Fruit fly (Drosophila melanogaster) whole organism, embryonic: ENCODE results near the gene CG1542.
A peak's percentile ranks its signal among the peaks of the same experiment; 100 is the strongest.

ENCODE experiments used
- Asciz ChIP-seq: fragments of 200-800 bp; sonication (Bioruptor generic); optimal IDR thresholded peaks from 2 replicates; lab custom pipeline; 2017; ENCODE audit warnings: missing biosample characterization, mild to moderate bottlenecking, missing genetic modification characterization, missing genetic modification reagents
- B-H2 ChIP-seq: fragments of 200-800 bp; sonication (Bioruptor generic); optimal IDR thresholded peaks from 2 replicates; lab custom pipeline; 2018; ENCODE audit warnings: missing biosample characterization, mild to moderate bottlenecking, missing genetic modification characterization
- Bdp1 ChIP-seq: fragments of 200-800 bp; sonication (Bioruptor generic); optimal IDR thresholded peaks from 3 replicates; lab custom pipeline; 2016; ENCODE audit warnings: missing biosample characterization, missing genetic modification characterization
- CG10267 ChIP-seq: fragments of 200-800 bp; sonication (Bioruptor generic); optimal IDR thresholded peaks from 2 replicates; lab custom pipeline; 2018; ENCODE audit warnings: missing biosample characterization, mild to moderate bottlenecking, missing genetic modification characterization, moderate library complexity
- CG10321 ChIP-seq: fragments of 200-800 bp; sonication (Bioruptor generic); IDR thresholded peaks from 2 replicates; pipeline ENCODE4 v1.3.6; 2022; ENCODE audit warnings: missing biosample characterization, missing genetic modification characterization
- CG10366 ChIP-seq: fragments of 200-800 bp; sonication (Bioruptor generic); IDR thresholded peaks from 2 replicates; pipeline ENCODE4 v1.3.6; 2022; ENCODE audit warnings: missing biosample characterization, missing genetic modification characterization
- CG13775 ChIP-seq: fragments of 200-800 bp; sonication (Bioruptor generic); optimal IDR thresholded peaks from 3 replicates; lab custom pipeline; 2017; ENCODE audit warnings: missing biosample characterization, mild to moderate bottlenecking, missing genetic modification characterization
- CG15479 ChIP-seq: fragments of 200-800 bp; sonication (Bioruptor generic); optimal IDR thresholded peaks from 3 replicates; lab custom pipeline; 2019; ENCODE audit warnings: missing biosample characterization, mild to moderate bottlenecking, missing genetic modification characterization, moderate library complexity
- CG17612 ChIP-seq: fragments of 200-800 bp; sonication (Bioruptor generic); IDR thresholded peaks from 2 replicates; pipeline ENCODE4 v1.3.6; 2022; ENCODE audit warnings: missing biosample characterization, missing genetic modification characterization
- CG17829 ChIP-seq: fragments of 200-800 bp; optimal IDR thresholded peaks from 2 replicates; lab custom pipeline; 2019; ENCODE audit warnings: missing biosample characterization, mild to moderate bottlenecking, missing genetic modification characterization, moderate library complexity
- CG1792 ChIP-seq: fragments of 200-800 bp; sonication (Bioruptor generic); optimal IDR thresholded peaks from 2 replicates; lab custom pipeline; 2016; ENCODE audit warnings: missing biosample characterization, missing genetic modification characterization
- CG4328 ChIP-seq: fragments of 200-800 bp; sonication (Bioruptor generic); optimal IDR thresholded peaks from 3 replicates; lab custom pipeline; 2017; ENCODE audit warnings: missing biosample characterization, missing genetic modification reagents, missing genetic modification characterization
- CG4617 ChIP-seq: fragments of 200-800 bp; sonication (Bioruptor generic); optimal IDR thresholded peaks from 3 replicates; lab custom pipeline; 2016; ENCODE audit warnings: missing biosample characterization, missing genetic modification characterization, borderline replicate concordance
- CG7357 ChIP-seq: fragments of 200-800 bp; sonication (Bioruptor generic); IDR thresholded peaks from 3 replicates; pipeline ENCODE4 v1.3.6; 2022; ENCODE audit warnings: missing biosample characterization, missing genetic modification characterization
- CHES-1-like ChIP-seq: fragments of 200-800 bp; sonication (Bioruptor generic); optimal IDR thresholded peaks from 2 replicates; lab custom pipeline; 2016; ENCODE audit warnings: missing biosample characterization, missing genetic modification characterization
- Drgx ChIP-seq: fragments of 200-800 bp; sonication (Bioruptor generic); IDR thresholded peaks from 2 replicates; pipeline ENCODE4 v1.3.6; 2022; ENCODE audit warnings: missing biosample characterization, missing genetic modification characterization
- Fer1 ChIP-seq: fragments of 200-800 bp; sonication (Bioruptor generic); optimal IDR thresholded peaks from 2 replicates; lab custom pipeline; 2017; ENCODE audit warnings: missing biosample characterization, mild to moderate bottlenecking, missing genetic modification characterization
- Gug ChIP-seq: fragments of 200-800 bp; sonication (Bioruptor generic); IDR thresholded peaks from 4 replicates; pipeline ENCODE4 v1.3.6; 2022; ENCODE audit warnings: missing biosample characterization, missing genetic modification characterization
- HHEX ChIP-seq: fragments of 200-800 bp; sonication (Bioruptor generic); optimal IDR thresholded peaks from 3 replicates; lab custom pipeline; 2017; ENCODE audit warnings: missing biosample characterization, mild to moderate bottlenecking, missing genetic modification characterization, missing genetic modification reagents
- Hr39 ChIP-seq: fragments of >200 bp; optimal IDR thresholded peaks from 2 replicates; lab custom pipeline; 2017
- Lim3 ChIP-seq: fragments of 200-800 bp; sonication (Bioruptor generic); IDR thresholded peaks from 2 replicates; pipeline ENCODE4 v1.3.6; 2022; ENCODE audit warnings: missing biosample characterization, missing genetic modification characterization
- MTF-1 ChIP-seq: fragments of 200-800 bp; sonication (Bioruptor generic); optimal IDR thresholded peaks from 2 replicates; lab custom pipeline; 2018; ENCODE audit warnings: missing biosample characterization, mild to moderate bottlenecking, missing genetic modification characterization, borderline replicate concordance
- NFAT ChIP-seq: fragments of 200-800 bp; sonication (Bioruptor generic); IDR thresholded peaks from 2 replicates; pipeline ENCODE4 v1.3.6; 2022; ENCODE audit warnings: missing biosample characterization, missing genetic modification characterization
- Nf-YC ChIP-seq: fragments of 200-800 bp; optimal IDR thresholded peaks from 3 replicates; lab custom pipeline; 2019; ENCODE audit warnings: missing biosample characterization, mild to moderate bottlenecking, missing genetic modification characterization, moderate library complexity
- Optix ChIP-seq: fragments of 200-800 bp; sonication (Bioruptor generic); IDR thresholded peaks from 3 replicates; pipeline ENCODE4 v1.3.6; 2022; ENCODE audit warnings: missing biosample characterization, missing genetic modification characterization
- PHDP ChIP-seq: fragments of 200-800 bp; sonication (Bioruptor generic); optimal IDR thresholded peaks from 3 replicates; lab custom pipeline; 2018; ENCODE audit warnings: missing biosample characterization, mild to moderate bottlenecking, missing genetic modification characterization, moderate library complexity
- Poxn ChIP-seq: fragments of 200-800 bp; sonication (Bioruptor generic); IDR thresholded peaks from 2 replicates; pipeline ENCODE4 v1.3.6; 2022; ENCODE audit warnings: missing biosample characterization, missing genetic modification characterization
- Sin3A ChIP-seq: fragments of >200 bp; optimal IDR thresholded peaks from 2 replicates; lab custom pipeline; 2018
- Taf1 ChIP-seq: fragments of 200-800 bp; sonication (Bioruptor generic); IDR thresholded peaks from 2 replicates; pipeline ENCODE4 v1.3.6; 2022; ENCODE audit warnings: missing biosample characterization, missing genetic modification characterization
- Tbp ChIP-seq: fragments of >200 bp; optimal IDR thresholded peaks from 2 replicates; lab custom pipeline; 2018; ENCODE audit warnings: missing biosample characterization, missing genetic modification characterization
- Xrp1 ChIP-seq: fragments of 200-800 bp; sonication (Bioruptor generic); IDR thresholded peaks from 2 replicates; pipeline ENCODE4 v1.3.6; 2022; ENCODE audit warnings: missing biosample characterization, missing genetic modification characterization
- abd-A ChIP-seq: fragments of 200-800 bp; sonication (Bioruptor generic); optimal IDR thresholded peaks from 3 replicates; lab custom pipeline; 2019; ENCODE audit warnings: missing biosample characterization, mild to moderate bottlenecking, missing genetic modification characterization, moderate library complexity
- bigmax ChIP-seq: fragments of 200-800 bp; sonication (Bioruptor generic); optimal IDR thresholded peaks from 2 replicates; lab custom pipeline; 2018; ENCODE audit warnings: missing biosample characterization, mild to moderate bottlenecking, missing genetic modification characterization
- cas ChIP-seq: fragments of 200-800 bp; sonication (Bioruptor generic); IDR thresholded peaks from 2 replicates; pipeline ENCODE4 v1.3.6; 2022; ENCODE audit warnings: missing biosample characterization, missing genetic modification characterization
- croc ChIP-seq: fragments of 200-800 bp; sonication (Bioruptor generic); conservative IDR thresholded peaks from 3 replicates; pipeline ENCODE4 v1.3.6; 2022; ENCODE audit warnings: missing biosample characterization, missing genetic modification characterization
- dimm ChIP-seq: fragments of 200-800 bp; sonication (Bioruptor generic); IDR thresholded peaks from 2 replicates; pipeline ENCODE4 v1.3.6; 2022; ENCODE audit warnings: missing biosample characterization, missing genetic modification characterization
- dpn ChIP-seq, 2 experiments: fragments of 200-800 bp; sonication (Bioruptor generic); optimal IDR thresholded peaks; 3 replicates each; lab custom pipeline; 2016; ENCODE audit warnings: missing biosample characterization in 2 of 2, missing genetic modification characterization in 2 of 2
- fd64A ChIP-seq: fragments of 200-800 bp; sonication (Bioruptor generic); optimal IDR thresholded peaks from 3 replicates; lab custom pipeline; 2018; ENCODE audit warnings: missing biosample characterization, mild to moderate bottlenecking, missing genetic modification characterization
- grau ChIP-seq: fragments of 200-800 bp; optimal IDR thresholded peaks from 3 replicates; lab custom pipeline; 2019; ENCODE audit warnings: missing biosample characterization, mild to moderate bottlenecking, missing genetic modification characterization, moderate library complexity
- gro ChIP-seq: fragments of 200-800 bp; sonication (Bioruptor generic); optimal IDR thresholded peaks from 2 replicates; lab custom pipeline; 2016; ENCODE audit warnings: missing biosample characterization, missing genetic modification characterization
- ham ChIP-seq: fragments of 200-800 bp; sonication (Bioruptor generic); IDR thresholded peaks from 2 replicates; pipeline ENCODE4 v1.3.6; 2022; ENCODE audit warnings: missing biosample characterization, missing genetic modification characterization
- hbn ChIP-seq: fragments of 200-800 bp; sonication (Bioruptor generic); IDR thresholded peaks from 2 replicates; pipeline ENCODE4 v1.3.6; 2022; ENCODE audit warnings: missing biosample characterization, missing genetic modification characterization; ENCODE audit not compliant: partially characterized antibody
- inv ChIP-seq: fragments of 200-800 bp; sonication (Bioruptor generic); IDR thresholded peaks from 2 replicates; pipeline ENCODE4 v1.3.6; 2022; ENCODE audit warnings: missing biosample characterization, missing genetic modification characterization; ENCODE audit not compliant: partially characterized antibody
- kay ChIP-seq: fragments of 200-800 bp; sonication (Bioruptor generic); optimal IDR thresholded peaks from 2 replicates; lab custom pipeline; 2016; ENCODE audit warnings: missing biosample characterization, missing genetic modification characterization
- lbe ChIP-seq: fragments of 200-800 bp; sonication (Bioruptor generic); optimal IDR thresholded peaks from 2 replicates; lab custom pipeline; 2016; ENCODE audit warnings: missing biosample characterization, mild to moderate bottlenecking, missing genetic modification characterization
- lmd ChIP-seq: fragments of 200-800 bp; sonication (Bioruptor generic); IDR thresholded peaks from 2 replicates; pipeline ENCODE4 v1.3.6; 2022; ENCODE audit warnings: missing biosample characterization, missing genetic modification characterization
- maf-S ChIP-seq: fragments of 200-800 bp; sonication (Bioruptor generic); optimal IDR thresholded peaks from 2 replicates; lab custom pipeline; 2016; ENCODE audit warnings: missing biosample characterization, missing genetic modification characterization
- salm ChIP-seq: fragments of 200-800 bp; sonication (Bioruptor generic); optimal IDR thresholded peaks from 2 replicates; lab custom pipeline; 2018; ENCODE audit warnings: missing biosample characterization, mild to moderate bottlenecking, missing genetic modification characterization
- scrt ChIP-seq: fragments of 200-800 bp; sonication (Bioruptor generic); optimal IDR thresholded peaks from 2 replicates; lab custom pipeline; 2018; ENCODE audit warnings: missing biosample characterization, mild to moderate bottlenecking, missing genetic modification characterization, moderate library complexity
- sd ChIP-seq: fragments of 200-800 bp; sonication (Bioruptor generic); optimal IDR thresholded peaks from 3 replicates; lab custom pipeline; 2018; ENCODE audit warnings: missing biosample characterization, mild to moderate bottlenecking, missing genetic modification characterization, moderate library complexity
- tio ChIP-seq: fragments of 200-800 bp; sonication (Bioruptor generic); optimal IDR thresholded peaks from 2 replicates; lab custom pipeline; 2017; ENCODE audit warnings: missing biosample characterization, missing genetic modification characterization, inconsistent platforms
- wdn ChIP-seq: fragments of 200-800 bp; sonication (Bioruptor generic); IDR thresholded peaks from 2 replicates; pipeline ENCODE4 v1.3.6; 2022; ENCODE audit warnings: missing biosample characterization, missing genetic modification characterization
- zen2 ChIP-seq: fragments of 200-800 bp; sonication (Bioruptor generic); IDR thresholded peaks from 3 replicates; pipeline ENCODE4 v1.3.6; 2022; ENCODE audit warnings: missing biosample characterization, missing genetic modification characterization; ENCODE audit not compliant: partially characterized antibody

The CG1542 gene

dm6 chr3R:31215830-31216229, 2.6 kb downstream of the CG1542 start, which contains the start of gene CG15561 (continued):
- no peak for TF ChIP-seq scrt (GFP tag; lab: Kevin White, UChicago)
- peak; percentile 31 for TF ChIP-seq Sin3A (lab: Kevin White, UChicago)
- no peak for TF ChIP-seq grau (tag; lab: Kevin White, UChicago)
- TF ChIP-seq Poxn (GFP tag; lab: Robert Waterston, UW), result no peak
- no peak for TF ChIP-seq hbn
- peak; percentile 60 for TF ChIP-seq fd64A
- TF ChIP-seq CHES-1-like (GFP tag; lab: Kevin White, UChicago), result peak; percentile 72
- TF ChIP-seq CG4617 (GFP tag; lab: Kevin White, UChicago), result peak; percentile 1
- TF ChIP-seq kay, result no peak
- peak; percentile 56 for TF ChIP-seq Fer1 (GFP tag; lab: Kevin White, UChicago)
- TF ChIP-seq CG15479 (GFP tag; lab: Kevin White, UChicago), result peak; percentile 97
- TF ChIP-seq CG13775 (GFP tag; lab: Kevin White, UChicago), result peak; percentile 6
- no peak for TF ChIP-seq sd (tag; lab: Kevin White, UChicago)
- peak; percentile 50 for TF ChIP-seq Bdp1
- no peak for TF ChIP-seq CG1792
- TF ChIP-seq gro, result peak; percentile 87
- no peak for TF ChIP-seq lbe (GFP tag; lab: Kevin White, UChicago)
- TF ChIP-seq CG17612 (GFP tag; lab: Robert Waterston, UW), result no peak
- TF ChIP-seq PHDP, result no peak
- no peak for TF ChIP-seq NFAT
- TF ChIP-seq Drgx, result no peak
- TF ChIP-seq CG7357 (GFP tag; lab: Robert Waterston, UW), result no peak
- no peak for TF ChIP-seq dimm
- TF ChIP-seq Nf-YC (tag; lab: Kevin White, UChicago), result no peak
- TF ChIP-seq salm (tag; lab: Kevin White, UChicago), result peak; percentile 35
- no peak for TF ChIP-seq CG4328 (GFP tag; lab: Kevin White, UChicago)
- peak; percentile 67 for TF ChIP-seq bigmax (GFP tag; lab: Kevin White, UChicago)
- TF ChIP-seq CG10321, result no peak
- TF ChIP-seq Tbp, result no peak
- no peak for TF ChIP-seq Hr39
- peak; percentile 38 to 67 for TF ChIP-seq dpn (GFP tag; optimal IDR thresholded peaks at IDR 0.05; lab: Kevin White, UChicago)
- no peak for TF ChIP-seq zen2 (GFP tag; lab: Robert Waterston, UW)
- no peak for TF ChIP-seq CG10366 (GFP tag; lab: Robert Waterston, UW)
- TF ChIP-seq lmd (GFP tag; lab: Robert Waterston, UW), result no peak
- TF ChIP-seq Gug, result no peak
- no peak for TF ChIP-seq cas
- peak; percentile 89 for TF ChIP-seq B-H2 (GFP tag; lab: Kevin White, UChicago)
- no peak for TF ChIP-seq ham
- no peak for TF ChIP-seq Taf1 (GFP tag; lab: Robert Waterston, UW)
- peak; percentile 60 for TF ChIP-seq maf-S (GFP tag; lab: Kevin White, UChicago)
- no peak for TF ChIP-seq tio (GFP tag; lab: Kevin White, UChicago)
- no peak for TF ChIP-seq wdn (GFP tag; lab: Robert Waterston, UW)
- peak; percentile 47 for TF ChIP-seq CG17829 (tag; lab: Kevin White, UChicago)
- TF ChIP-seq Lim3, result no peak
- no peak for TF ChIP-seq abd-A (tag; lab: Kevin White, UChicago)
- no peak for TF ChIP-seq Optix (GFP tag; lab: Robert Waterston, UW)
- TF ChIP-seq MTF-1, result peak; percentile 69
- TF ChIP-seq Xrp1 (GFP tag; lab: Robert Waterston, UW), result no peak
- TF ChIP-seq croc (GFP tag; lab: Robert Waterston, UW), result no peak; the same call in 2 of the 3 replicates
- TF ChIP-seq CG10267 (tag; lab: Kevin White, UChicago), result peak; percentile 49
- TF ChIP-seq inv, result no peak
- TF ChIP-seq HHEX (GFP tag; lab: Kevin White, UChicago), result peak; percentile 23
- no peak for TF ChIP-seq Asciz (GFP tag; lab: Kevin White, UChicago)
